Worm (Caenorhabditis elegans) whole organism, L2 larva: Measurements from ENCODE around the gene osm-7.

Source experiments
- C34F6.9 ChIP-seq: fragments of 150-350 bp; optimal IDR thresholded peaks from 2 replicates; lab custom pipeline; 2014; ENCODE audit warnings: missing biosample characterization, missing genetic modification characterization
- F13H6.1 ChIP-seq: sonication (generic microtip); optimal IDR thresholded peaks from 2 replicates; lab custom pipeline; 2016; ENCODE audit warnings: missing genetic modification characterization, missing compliant biosample characterization
- ZK546.5 ChIP-seq: sonication (generic microtip); optimal IDR thresholded peaks from 2 replicates; lab custom pipeline; 2017; ENCODE audit warnings: missing biosample characterization, missing genetic modification characterization
- aly-2 ChIP-seq: fragments of 150-350 bp; optimal IDR thresholded peaks from 2 replicates; lab custom pipeline; 2014; ENCODE audit warnings: missing biosample characterization, missing genetic modification characterization
- blmp-1 ChIP-seq: sonication (generic microtip); optimal IDR thresholded peaks from 2 replicates; lab custom pipeline; 2017; ENCODE audit warnings: missing genetic modification characterization, mild to moderate bottlenecking, missing compliant biosample characterization, antibody characterized with exemption, moderate library complexity; ENCODE audit not compliant: insufficient read depth
- crh-2 ChIP-seq: sonication (generic microtip); optimal IDR thresholded peaks from 2 replicates; lab custom pipeline; 2017; ENCODE audit warnings: missing biosample characterization, missing genetic modification characterization
- dmd-4 ChIP-seq: sonication (generic microtip); optimal IDR thresholded peaks from 2 replicates; lab custom pipeline; 2017; ENCODE audit warnings: missing biosample characterization, missing genetic modification characterization
- egl-27 ChIP-seq: sonication (generic microtip); optimal IDR thresholded peaks from 3 replicates; lab custom pipeline; 2017; ENCODE audit warnings: missing biosample characterization, missing genetic modification reagents, missing genetic modification characterization
- elt-3 ChIP-seq: sonication (generic microtip); optimal IDR thresholded peaks from 2 replicates; lab custom pipeline; 2017; ENCODE audit warnings: missing biosample characterization, missing genetic modification characterization
- fos-1 ChIP-seq: fragments of 150-350 bp; optimal IDR thresholded peaks from 2 replicates; lab custom pipeline; 2014; ENCODE audit warnings: missing biosample characterization, missing genetic modification characterization
- lin-11 ChIP-seq: fragments of 150-350 bp; sonication (generic microtip); optimal IDR thresholded peaks from 2 replicates; lab custom pipeline; 2014; ENCODE audit warnings: missing biosample characterization, missing genetic modification characterization, inconsistent platforms, mixed read lengths
- lin-13 ChIP-seq: fragments of 150-350 bp; optimal IDR thresholded peaks from 2 replicates; lab custom pipeline; 2014; ENCODE audit warnings: missing biosample characterization, missing genetic modification reagents, missing genetic modification characterization
- lin-39 ChIP-seq: fragments of 150-350 bp; optimal IDR thresholded peaks from 2 replicates; lab custom pipeline; 2014; ENCODE audit warnings: missing biosample characterization, missing genetic modification reagents, missing genetic modification characterization
- lsy-2 ChIP-seq, 2 experiments: fragments of 150-350 bp in 1 of 2; sonication (generic microtip) in 1 of 2; optimal IDR thresholded peaks; 2 replicates each; lab custom pipeline; 2014 to 2017; ENCODE audit warnings: missing biosample characterization in 2 of 2, missing genetic modification characterization in 2 of 2
- mbf-1 ChIP-seq: sonication (generic microtip); optimal IDR thresholded peaks from 2 replicates; lab custom pipeline; 2017; ENCODE audit warnings: missing biosample characterization, missing genetic modification characterization
- nhr-10 ChIP-seq: sonication (generic microtip); optimal IDR thresholded peaks from 2 replicates; lab custom pipeline; 2017; ENCODE audit warnings: missing biosample characterization, missing genetic modification characterization
- nhr-11 ChIP-seq: fragments of 150-350 bp; optimal IDR thresholded peaks from 2 replicates; lab custom pipeline; 2014; ENCODE audit warnings: missing biosample characterization, missing genetic modification characterization
- nhr-129 ChIP-seq: fragments of 150-350 bp; optimal IDR thresholded peaks from 2 replicates; lab custom pipeline; 2014; ENCODE audit warnings: missing biosample characterization, missing genetic modification characterization
- nhr-23 ChIP-seq: fragments of 150-350 bp; optimal IDR thresholded peaks from 2 replicates; lab custom pipeline; 2014; ENCODE audit warnings: missing biosample characterization, missing genetic modification reagents, missing genetic modification characterization
- nhr-237 ChIP-seq: fragments of 150-350 bp; optimal IDR thresholded peaks from 2 replicates; lab custom pipeline; 2014; ENCODE audit warnings: missing biosample characterization, missing genetic modification characterization
- nhr-25 ChIP-seq: fragments of 150-350 bp; sonication (generic microtip); optimal IDR thresholded peaks from 3 replicates; lab custom pipeline; 2014; ENCODE audit warnings: missing biosample characterization, missing genetic modification characterization
- nhr-6 ChIP-seq: fragments of 150-350 bp; optimal IDR thresholded peaks from 2 replicates; lab custom pipeline; 2014; ENCODE audit warnings: missing biosample characterization, missing genetic modification characterization
- nhr-77 ChIP-seq: fragments of 150-350 bp; optimal IDR thresholded peaks from 2 replicates; lab custom pipeline; 2014; ENCODE audit warnings: missing biosample characterization, missing genetic modification characterization
- peb-1 ChIP-seq: fragments of 150-350 bp; optimal IDR thresholded peaks from 2 replicates; lab custom pipeline; 2014; ENCODE audit warnings: missing biosample characterization, missing genetic modification characterization
- sem-4 ChIP-seq: fragments of 150-350 bp; optimal IDR thresholded peaks from 2 replicates; lab custom pipeline; 2014; ENCODE audit warnings: missing biosample characterization, missing genetic modification reagents, missing genetic modification characterization
- sma-3 ChIP-seq: sonication (generic microtip); optimal IDR thresholded peaks from 2 replicates; lab custom pipeline; 2016; ENCODE audit warnings: missing genetic modification reagents, missing genetic modification characterization, missing compliant biosample characterization
- sma-9 ChIP-seq, 2 experiments: fragments of 150-350 bp in 1 of 2; sonication (generic microtip) in 1 of 2; optimal IDR thresholded peaks; 2 replicates each; lab custom pipeline; 2014 to 2016; ENCODE audit warnings: missing genetic modification characterization in 2 of 2, mild to moderate bottlenecking in 1 of 2, missing biosample characterization in 1 of 2, missing compliant biosample characterization in 1 of 2, missing genetic modification reagents in 1 of 2, moderate library complexity in 1 of 2
- snpc-4 ChIP-seq: fragments of 150-350 bp; optimal IDR thresholded peaks from 2 replicates; lab custom pipeline; 2014; ENCODE audit warnings: missing biosample characterization, missing genetic modification characterization
- unc-39 ChIP-seq: fragments of 150-350 bp; optimal IDR thresholded peaks from 2 replicates; lab custom pipeline; 2014; ENCODE audit warnings: missing biosample characterization, missing genetic modification characterization
- unc-55 ChIP-seq: fragments of 150-350 bp; sonication (generic microtip); optimal IDR thresholded peaks from 3 replicates; lab custom pipeline; 2014; ENCODE audit warnings: missing biosample characterization, missing genetic modification reagents, missing genetic modification characterization
- unc-62 ChIP-seq: fragments of 150-350 bp; optimal IDR thresholded peaks from 2 replicates; lab custom pipeline; 2014; ENCODE audit warnings: missing biosample characterization, missing genetic modification reagents, missing genetic modification characterization
- zag-1 ChIP-seq: fragments of 150-350 bp; optimal IDR thresholded peaks from 2 replicates; lab custom pipeline; 2014; ENCODE audit warnings: missing biosample characterization, missing genetic modification characterization
- ztf-1 ChIP-seq: fragments of 200-800 bp; sonication (Bioruptor generic); conservative IDR thresholded peaks from 2 replicates; pipeline ENCODE4 v1.3.6; 2022; ENCODE audit warnings: missing genetic modification characterization, missing compliant biosample characterization
- ztf-4 ChIP-seq: fragments of 150-350 bp; optimal IDR thresholded peaks from 2 replicates; lab custom pipeline; 2014; ENCODE audit warnings: missing biosample characterization, missing genetic modification characterization

Gene osm-7

ce11 chrIII:13563000-13563522 lies 12.9 kb upstream of the osm-7 start, which contains the start of gene T05D4.2:
Gene T05D4.2, minus strand, starts transcription at chrIII:13563082.
- peak; percentile 70 for TF ChIP-seq nhr-129
- TF ChIP-seq elt-3 (tag; lab: Kevin White, UChicago): no peak
- peak; percentile 36 for TF ChIP-seq sma-9 (GFP tag; optimal IDR thresholded peaks at IDR 0.05; lab: Kevin White, UChicago)
- TF ChIP-seq sma-9 (tag; optimal IDR thresholded peaks at IDR 0.05; lab: Kevin White, UChicago): no peak
- peak; percentile 42 for TF ChIP-seq zag-1 (tag; lab: Kevin White, UChicago)
- TF ChIP-seq unc-55 (GFP tag; lab: Kevin White, UChicago): peak; percentile 29
- peak in 1 of 2 experiments; percentile 24 for TF ChIP-seq lsy-2 (tag; optimal IDR thresholded peaks at IDR 0.05; lab: Kevin White, UChicago)
- peak; percentile 11 for TF ChIP-seq nhr-6
- no peak for TF ChIP-seq F13H6.1 (tag; lab: Kevin White, UChicago)

- TF ChIP-seq blmp-1 (tag; lab: Kevin White, UChicago): no peak
- TF ChIP-seq nhr-11 (tag; lab: Kevin White, UChicago): no peak
- no peak for TF ChIP-seq F13H6.1 (tag; lab: Kevin White, UChicago)
- no peak for TF ChIP-seq mbf-1 (tag; lab: Kevin White, UChicago)
- no peak for TF ChIP-seq sma-3
- no peak for TF ChIP-seq unc-62 (GFP tag; lab: Kevin White, UChicago)
- TF ChIP-seq sma-9 (GFP tag; optimal IDR thresholded peaks at IDR 0.05; lab: Kevin White, UChicago): no peak
- no peak for TF ChIP-seq sma-9 (tag; optimal IDR thresholded peaks at IDR 0.05; lab: Kevin White, UChicago)
Measured at ce11 chrIII:13563583-13563982, 12.4 kb upstream of the osm-7 start.

ce11 chrIII:13564929-13565328 lies 11.1 kb upstream of the osm-7 start, which contains the start of gene aldo-1:
Gene aldo-1, minus strand, starts transcription at chrIII:13564937.
- TF ChIP-seq crh-2 (tag; lab: Kevin White, UChicago): peak; percentile 12
- peak; percentile 41 for TF ChIP-seq zag-1 (tag; lab: Kevin White, UChicago)
- TF ChIP-seq nhr-25: no peak
- TF ChIP-seq C34F6.9 (tag; lab: Kevin White, UChicago): peak; percentile 62
- TF ChIP-seq blmp-1 (tag; lab: Kevin White, UChicago): no peak
- TF ChIP-seq unc-39 (tag; lab: Kevin White, UChicago): no peak
- TF ChIP-seq nhr-237: no peak
- no peak for TF ChIP-seq ZK546.5 (tag; lab: Kevin White, UChicago)
- TF ChIP-seq snpc-4 (tag; lab: Kevin White, UChicago): no peak
- no peak for TF ChIP-seq unc-62 (GFP tag; lab: Kevin White, UChicago)
- TF ChIP-seq lin-39: no peak
- TF ChIP-seq lin-13 (GFP tag; lab: Kevin White, UChicago): no peak
- no peak for TF ChIP-seq aly-2 (tag; lab: Kevin White, UChicago)
- peak; percentile 51 for TF ChIP-seq sma-9 (GFP tag; optimal IDR thresholded peaks at IDR 0.05; lab: Kevin White, UChicago)
- no peak for TF ChIP-seq sma-9 (tag; optimal IDR thresholded peaks at IDR 0.05; lab: Kevin White, UChicago)
- no peak for TF ChIP-seq nhr-77
- TF ChIP-seq ztf-1 (GFP tag; lab: Robert Waterston, UW): no peak
- TF ChIP-seq sem-4 (tag; lab: Kevin White, UChicago): peak; percentile 6
- TF ChIP-seq lin-11: peak; percentile 70
- no peak for TF ChIP-seq nhr-11 (tag; lab: Kevin White, UChicago)
- peak; percentile 53 for TF ChIP-seq unc-55 (GFP tag; lab: Kevin White, UChicago)
- TF ChIP-seq mbf-1 (tag; lab: Kevin White, UChicago): no peak
- no peak for TF ChIP-seq dmd-4 (tag; lab: Kevin White, UChicago)
- no peak for TF ChIP-seq nhr-10 (tag; lab: Kevin White, UChicago)
- TF ChIP-seq F13H6.1 (tag; lab: Kevin White, UChicago): peak; percentile 60
- TF ChIP-seq egl-27 (tag; lab: Kevin White, UChicago): no peak
- TF ChIP-seq lsy-2 (tag; optimal IDR thresholded peaks at IDR 0.05; lab: Kevin White, UChicago): peak in 1 of 2 experiments; percentile 45
- peak; percentile 76 for TF ChIP-seq nhr-129
- TF ChIP-seq nhr-6: no peak

ce11 chrIII:13565972-13566371 lies 10.0 kb upstream of the osm-7 start:
- TF ChIP-seq nhr-77: no peak
- no peak for TF ChIP-seq F13H6.1 (tag; lab: Kevin White, UChicago)
- TF ChIP-seq lin-13 (GFP tag; lab: Kevin White, UChicago): no peak
- TF ChIP-seq unc-55 (GFP tag; lab: Kevin White, UChicago): peak; percentile 46
- no peak for TF ChIP-seq aly-2 (tag; lab: Kevin White, UChicago)
- peak in 1 of 2 experiments; percentile 31 for TF ChIP-seq lsy-2 (tag; optimal IDR thresholded peaks at IDR 0.05; lab: Kevin White, UChicago)
- TF ChIP-seq nhr-10 (tag; lab: Kevin White, UChicago): no peak
- no peak for TF ChIP-seq nhr-23 (tag; lab: Kevin White, UChicago)
- TF ChIP-seq dmd-4 (tag; lab: Kevin White, UChicago): no peak
- no peak for TF ChIP-seq peb-1
- TF ChIP-seq blmp-1 (tag; lab: Kevin White, UChicago): no peak
- peak; percentile 98 for TF ChIP-seq nhr-129
- TF ChIP-seq ztf-1 (GFP tag; lab: Robert Waterston, UW): no peak
- TF ChIP-seq zag-1 (tag; lab: Kevin White, UChicago): no peak
- TF ChIP-seq C34F6.9 (tag; lab: Kevin White, UChicago): peak; percentile 53
- TF ChIP-seq fos-1: no peak
- TF ChIP-seq ztf-4 (tag; lab: Kevin White, UChicago): no peak
- TF ChIP-seq sma-9 (GFP tag; optimal IDR thresholded peaks at IDR 0.05; lab: Kevin White, UChicago): no peak
- TF ChIP-seq sma-9 (tag; optimal IDR thresholded peaks at IDR 0.05; lab: Kevin White, UChicago): no peak
- TF ChIP-seq unc-39 (tag; lab: Kevin White, UChicago): no peak
